Worm (Caenorhabditis elegans) whole organism, young adult: ENCODE data around the gene col-118.
A peak's percentile ranks its signal among the peaks of the same experiment; 100 is the strongest.

Experiments
- B0261.1 ChIP-seq: sonication (generic microtip); optimal IDR thresholded peaks from 2 replicates; lab custom pipeline; 2016; ENCODE audit warnings: mild to moderate bottlenecking, missing genetic modification characterization, moderate library complexity, missing compliant biosample characterization
- B0336.3 ChIP-seq: fragments of 200-800 bp; sonication (Bioruptor generic); IDR thresholded peaks from 2 replicates; pipeline ENCODE4 v1.3.6; 2022; ENCODE audit warnings: missing genetic modification characterization, missing compliant biosample characterization
- C17E4.6 ChIP-seq: fragments of 200-800 bp; sonication (Bioruptor generic); IDR thresholded peaks from 2 replicates; pipeline ENCODE4 v1.3.6; 2022; ENCODE audit warnings: missing genetic modification reagents, missing genetic modification characterization, missing compliant biosample characterization
- F10E7.11 ChIP-seq: sonication (generic microtip); optimal IDR thresholded peaks from 2 replicates; lab custom pipeline; 2017; ENCODE audit warnings: mild to moderate bottlenecking, missing genetic modification characterization, moderate library complexity, missing compliant biosample characterization
- F23B12.7 ChIP-seq: sonication (generic microtip); optimal IDR thresholded peaks from 2 replicates; lab custom pipeline; 2017; ENCODE audit warnings: missing genetic modification characterization, mild to moderate bottlenecking, missing compliant biosample characterization, antibody characterized with exemption, moderate library complexity; ENCODE audit not compliant: insufficient read depth
- F33H1.4 ChIP-seq: fragments of 200-800 bp; sonication (Bioruptor generic); IDR thresholded peaks from 2 replicates; pipeline ENCODE4 v1.3.6; 2022; ENCODE audit warnings: missing genetic modification reagents, missing genetic modification characterization, missing compliant biosample characterization
- F39B2.1 ChIP-seq: fragments of 200-800 bp; sonication (Bioruptor generic); IDR thresholded peaks from 2 replicates; pipeline ENCODE4 v1.3.6; 2022; ENCODE audit warnings: missing genetic modification reagents, missing genetic modification characterization, missing compliant biosample characterization
- F55B11.4 ChIP-seq: sonication (generic microtip); optimal IDR thresholded peaks from 2 replicates; lab custom pipeline; 2016; ENCODE audit warnings: missing compliant biosample characterization, missing genetic modification characterization, borderline replicate concordance; ENCODE audit not compliant: insufficient read depth
- F57C9.4 ChIP-seq: sonication (generic microtip); optimal IDR thresholded peaks from 2 replicates; lab custom pipeline; 2017; ENCODE audit warnings: mild to moderate bottlenecking, missing genetic modification characterization, missing compliant biosample characterization
- T07F8.4 ChIP-seq: sonication (generic microtip); optimal IDR thresholded peaks from 2 replicates; lab custom pipeline; 2016; ENCODE audit warnings: mild to moderate bottlenecking, missing genetic modification characterization, moderate library complexity, missing compliant biosample characterization
- Y53F4B.3 ChIP-seq: fragments of 200-800 bp; sonication (Bioruptor generic); IDR thresholded peaks from 2 replicates; pipeline ENCODE4 v1.3.6; 2022; ENCODE audit warnings: missing genetic modification reagents, missing genetic modification characterization, missing compliant biosample characterization
- Y53G8AR.9 ChIP-seq: fragments of 200-800 bp; sonication (Bioruptor generic); conservative IDR thresholded peaks from 2 replicates; pipeline ENCODE4 v1.3.6; 2022; ENCODE audit warnings: missing genetic modification reagents, missing genetic modification characterization, missing compliant biosample characterization
- Y79H2A.3 ChIP-seq: fragments of 200-800 bp; sonication (Bioruptor generic); conservative IDR thresholded peaks from 2 replicates; pipeline ENCODE4 v1.3.6; 2022; ENCODE audit warnings: missing genetic modification reagents, missing genetic modification characterization, missing compliant biosample characterization
- Y95B8A.8 ChIP-seq: fragments of 200-800 bp; sonication (Bioruptor generic); IDR thresholded peaks from 2 replicates; pipeline ENCODE4 v1.3.6; 2022; ENCODE audit warnings: missing genetic modification reagents, missing genetic modification characterization, missing compliant biosample characterization
- akir-1 ChIP-seq: fragments of 200-800 bp; sonication (Bioruptor generic); optimal IDR thresholded peaks from 2 replicates; lab custom pipeline; 2018; ENCODE audit warnings: mild to moderate bottlenecking, missing genetic modification characterization, moderate library complexity, missing compliant biosample characterization
- aptf-2 ChIP-seq: fragments of 200-800 bp; sonication (Bioruptor generic); conservative IDR thresholded peaks from 2 replicates; pipeline ENCODE4 v1.3.6; 2022; ENCODE audit warnings: missing genetic modification reagents, missing genetic modification characterization, missing compliant biosample characterization
- aptf-3 ChIP-seq: fragments of 200-800 bp; sonication (Bioruptor generic); IDR thresholded peaks from 2 replicates; pipeline ENCODE4 v1.3.6; 2022; ENCODE audit warnings: missing genetic modification characterization, missing compliant biosample characterization
- atf-7 ChIP-seq: sonication (generic microtip); optimal IDR thresholded peaks from 2 replicates; lab custom pipeline; 2017; ENCODE audit warnings: mild to moderate bottlenecking, missing genetic modification characterization, missing compliant biosample characterization
- athp-1 ChIP-seq: sonication (generic microtip); optimal IDR thresholded peaks from 2 replicates; lab custom pipeline; 2017; ENCODE audit warnings: mild to moderate bottlenecking, missing genetic modification characterization, missing compliant biosample characterization
- bed-2 ChIP-seq: fragments of 200-800 bp; sonication (Bioruptor generic); IDR thresholded peaks from 2 replicates; pipeline ENCODE4 v1.3.6; 2022; ENCODE audit warnings: missing genetic modification reagents, missing genetic modification characterization, missing compliant biosample characterization
- cebp-1 ChIP-seq, 2 experiments: fragments of 200-800 bp in 1 of 2; sonication (Bioruptor generic) in 1 of 2; sonication (generic microtip) in 1 of 2; IDR thresholded peaks in 1 of 2; optimal IDR thresholded peaks in 1 of 2; 2 replicates each; pipeline versions ENCODE4 v1.3.6 to Lab custom; 2017 to 2022; ENCODE audit warnings: missing compliant biosample characterization in 2 of 2, missing genetic modification characterization in 2 of 2, mild to moderate bottlenecking in 1 of 2, missing genetic modification reagents in 1 of 2, moderate library complexity in 1 of 2
- ceh-27 ChIP-seq: fragments of 200-800 bp; sonication (Bioruptor generic); optimal IDR thresholded peaks from 2 replicates; lab custom pipeline; 2018; ENCODE audit warnings: mild to moderate bottlenecking, missing genetic modification characterization, moderate library complexity, missing compliant biosample characterization
- die-1 ChIP-seq: sonication (generic microtip); optimal IDR thresholded peaks from 2 replicates; lab custom pipeline; 2016; ENCODE audit warnings: missing genotype, mild to moderate bottlenecking, missing genetic modification characterization, missing compliant biosample characterization
- egl-18 ChIP-seq: fragments of 200-800 bp; sonication (Bioruptor generic); IDR thresholded peaks from 2 replicates; pipeline ENCODE4 v1.3.6; 2022; ENCODE audit warnings: missing genetic modification reagents, missing genetic modification characterization, missing compliant biosample characterization
- ekl-4 ChIP-seq: fragments of 200-800 bp; sonication (Bioruptor generic); IDR thresholded peaks from 2 replicates; pipeline ENCODE4 v1.3.6; 2022; ENCODE audit warnings: missing genetic modification reagents, missing genetic modification characterization, missing compliant biosample characterization
- fkh-3 ChIP-seq: sonication (generic microtip); optimal IDR thresholded peaks from 2 replicates; lab custom pipeline; 2016; ENCODE audit warnings: mild to moderate bottlenecking, missing genetic modification characterization, missing compliant biosample characterization
- gei-17 ChIP-seq: fragments of 200-800 bp; sonication (Bioruptor generic); optimal IDR thresholded peaks from 2 replicates; lab custom pipeline; 2018; ENCODE audit warnings: mild to moderate bottlenecking, missing genetic modification characterization, missing compliant biosample characterization
- hlh-12 ChIP-seq: sonication (generic microtip); optimal IDR thresholded peaks from 2 replicates; lab custom pipeline; 2016; ENCODE audit warnings: missing genetic modification characterization, missing compliant biosample characterization
- hmg-1.2 ChIP-seq: fragments of 200-800 bp; sonication (Bioruptor generic); IDR thresholded peaks from 2 replicates; pipeline ENCODE4 v1.3.6; 2022; ENCODE audit warnings: missing genetic modification reagents, missing genetic modification characterization, missing compliant biosample characterization
- hmg-20 ChIP-seq: fragments of 200-800 bp; sonication (Bioruptor generic); IDR thresholded peaks from 2 replicates; pipeline ENCODE4 v1.3.6; 2022; ENCODE audit warnings: missing genetic modification reagents, missing genetic modification characterization, missing compliant biosample characterization
- hsf-1 ChIP-seq: fragments of 200-800 bp; sonication (Bioruptor generic); IDR thresholded peaks from 2 replicates; pipeline ENCODE4 v1.3.6; 2022; ENCODE audit warnings: missing genetic modification reagents, missing genetic modification characterization, missing compliant biosample characterization
- lag-1 ChIP-seq: fragments of 200-800 bp; sonication (Bioruptor generic); IDR thresholded peaks from 2 replicates; pipeline ENCODE4 v1.3.6; 2022; ENCODE audit warnings: missing genetic modification reagents, missing genetic modification characterization, missing compliant biosample characterization
- lin-26 ChIP-seq: fragments of 200-800 bp; sonication (Bioruptor generic); IDR thresholded peaks from 2 replicates; pipeline ENCODE4 v1.3.6; 2022; ENCODE audit warnings: missing genetic modification reagents, missing genetic modification characterization, missing compliant biosample characterization
- lsy-27 ChIP-seq: sonication (generic microtip); optimal IDR thresholded peaks from 2 replicates; lab custom pipeline; 2017; ENCODE audit warnings: missing genetic modification characterization, mild to moderate bottlenecking, missing compliant biosample characterization, antibody characterized with exemption, missing genotype, borderline replicate concordance; ENCODE audit not compliant: insufficient read depth
- madf-10 ChIP-seq: sonication (generic microtip); optimal IDR thresholded peaks from 2 replicates; lab custom pipeline; 2016; ENCODE audit warnings: mild to moderate bottlenecking, missing genetic modification characterization, missing compliant biosample characterization
- madf-3 ChIP-seq: fragments of 200-800 bp; sonication (Bioruptor generic); IDR thresholded peaks from 2 replicates; pipeline ENCODE4 v1.3.6; 2022; ENCODE audit warnings: missing genetic modification reagents, missing genetic modification characterization, missing compliant biosample characterization
- madf-6 ChIP-seq: fragments of 200-800 bp; sonication (Bioruptor generic); IDR thresholded peaks from 2 replicates; pipeline ENCODE4 v1.3.6; 2022; ENCODE audit warnings: missing genetic modification reagents, missing genetic modification characterization, missing compliant biosample characterization
- mcd-1 ChIP-seq: fragments of 200-800 bp; sonication (Bioruptor generic); IDR thresholded peaks from 2 replicates; pipeline ENCODE4 v1.3.6; 2022; ENCODE audit warnings: missing genetic modification reagents, missing genetic modification characterization, missing compliant biosample characterization
- mxl-1 ChIP-seq: sonication (generic microtip); optimal IDR thresholded peaks from 2 replicates; lab custom pipeline; 2016; ENCODE audit warnings: missing genetic modification characterization, missing compliant biosample characterization
- nfyb-1 ChIP-seq: fragments of 200-800 bp; sonication (Bioruptor generic); IDR thresholded peaks from 2 replicates; pipeline ENCODE4 v1.3.6; 2022; ENCODE audit warnings: missing genetic modification reagents, missing genetic modification characterization, missing compliant biosample characterization
- nhr-80 ChIP-seq: sonication (generic microtip); optimal IDR thresholded peaks from 2 replicates; lab custom pipeline; 2016; ENCODE audit warnings: missing genetic modification characterization, missing compliant biosample characterization
- pha-4 ChIP-seq: fragments of 150-350 bp; sonication (generic microtip); optimal IDR thresholded peaks from 2 replicates; lab custom pipeline; 2014; ENCODE audit warnings: missing biosample characterization, missing genetic modification reagents, missing genetic modification characterization
- rpc-1 ChIP-seq, 2 experiments: fragments of 150-350 bp in 1 of 2; sonication (generic microtip) in 1 of 2; optimal IDR thresholded peaks; 2 replicates each; lab custom pipeline; 2014 to 2018; ENCODE audit warnings: missing biosample characterization in 1 of 2, missing genetic modification characterization in 1 of 2, missing genetic modification reagents in 1 of 2, missing genotype in 1 of 2
- tbp1 ChIP-seq: fragments of 200-800 bp; sonication (Bioruptor generic); optimal IDR thresholded peaks from 2 replicates; lab custom pipeline; 2018; ENCODE audit warnings: mild to moderate bottlenecking, missing genetic modification characterization, missing compliant biosample characterization
- ztf-25 ChIP-seq: fragments of 200-800 bp; sonication (Bioruptor generic); IDR thresholded peaks from 2 replicates; pipeline ENCODE4 v1.3.6; 2022; ENCODE audit warnings: missing genetic modification reagents, missing genetic modification characterization, missing compliant biosample characterization

Gene col-118

ce11 chrIV:8891131-8891530, 43.1 kb downstream of the col-118 start, which contains the start of gene spr-2 (continued):
- TF ChIP-seq hlh-12 (tag; lab: Kevin White, UChicago) (no peak), ceh-27 (peak; percentile 44), madf-3 (GFP tag; lab: Robert Waterston, UW) (no peak), atf-7 (tag; lab: Kevin White, UChicago) (peak; percentile 14), Y53F4B.3 (no peak), ztf-25 (GFP tag; lab: Robert Waterston, UW) (no peak), Y95B8A.8 (0 out of 2 replicates have a peak, but pooled peaks have one; percentile 47), lag-1 (GFP tag; lab: Robert Waterston, UW) (no peak), fkh-3 (tag; lab: Kevin White, UChicago) (no peak), F10E7.11 (tag; lab: Kevin White, UChicago) (no peak), pha-4 (tag; lab: Kevin White, UChicago) (no peak), B0336.3 (GFP tag; lab: Robert Waterston, UW) (peak; percentile 49), tbp1 (no peak), hsf-1 (GFP tag; lab: Robert Waterston, UW) (no peak), gei-17 (GFP tag; lab: Kevin White, UChicago) (no peak), T07F8.4 (no peak), lsy-27 (tag; lab: Kevin White, UChicago) (no peak), Y79H2A.3 (GFP tag; lab: Robert Waterston, UW) (no peak), aptf-3 (GFP tag; lab: Robert Waterston, UW) (0 out of 2 replicates have a peak, but pooled peaks have one; percentile 53), Y53G8AR.9 (GFP tag; lab: Robert Waterston, UW) (no peak), egl-18 (no peak), mxl-1 (tag; lab: Kevin White, UChicago) (no peak), aptf-2 (GFP tag; lab: Robert Waterston, UW) (no peak), nfyb-1 (GFP tag; lab: Robert Waterston, UW) (peak; percentile 54; the same call in 1 of the 2 replicates), die-1 (no peak), F55B11.4 (tag; lab: Kevin White, UChicago) (no peak), bed-2 (GFP tag; lab: Robert Waterston, UW) (no peak), hmg-20 (no peak), B0261.1 (tag; lab: Kevin White, UChicago) (no peak)
- TF ChIP-seq, all 124 proteins: peak for 32

ce11 chrIV:8892558-8892957, 44.5 kb downstream of the col-118 start, which contains the start of gene C27B7.2:
Gene C27B7.2, plus strand, starts transcription at chrIV:8892858.
- TF ChIP-seq akir-1 (GFP tag; lab: Kevin White, UChicago) (no peak), C17E4.6 (GFP tag; lab: Robert Waterston, UW) (no peak), Y95B8A.8 (0 out of 2 replicates have a peak, but pooled peaks have one; percentile 21), F57C9.4 (tag; lab: Kevin White, UChicago) (no peak), madf-6 (GFP tag; lab: Robert Waterston, UW) (peak; percentile 29; the same call in 1 of the 2 replicates), lin-26 (GFP tag; lab: Robert Waterston, UW) (0 out of 2 replicates have a peak, but pooled peaks have one; percentile 9)

ce11 chrIV:8893746-8894145, 45.7 kb downstream of the col-118 start, which contains the start of gene rad-54.L2:
Gene rad-54.L2, plus strand, starts transcription at chrIV:8894077.
- peak; percentile 91 for TF ChIP-seq pha-4 (tag; lab: Kevin White, UChicago)
- TF ChIP-seq F23B12.7 (tag; lab: Kevin White, UChicago): peak; percentile 50
- TF ChIP-seq atf-7 (tag; lab: Kevin White, UChicago): no peak
- TF ChIP-seq cebp-1 (GFP tag; IDR thresholded peaks at IDR 0.05; lab: Robert Waterston, UW): peak; percentile 94
- TF ChIP-seq cebp-1 (tag; optimal IDR thresholded peaks at IDR 0.05; lab: Kevin White, UChicago): peak; percentile 97
- peak; percentile 59; the same call in 1 of the 2 replicates for TF ChIP-seq nfyb-1 (GFP tag; lab: Robert Waterston, UW)
- TF ChIP-seq hmg-1.2 (GFP tag; lab: Robert Waterston, UW): peak; percentile 69; the same call in 1 of the 2 replicates
- TF ChIP-seq rpc-1 (optimal IDR thresholded peaks at IDR 0.05; lab: Kevin White, UChicago): peak; percentile 15
- TF ChIP-seq rpc-1 (tag; optimal IDR thresholded peaks at IDR 0.05; lab: Kevin White, UChicago): no peak
- TF ChIP-seq Y53G8AR.9 (GFP tag; lab: Robert Waterston, UW): 0 out of 2 replicates have a peak, but pooled peaks have one; percentile 15
- TF ChIP-seq nhr-80: peak; percentile 56
- peak; percentile 33; the same call in 1 of the 2 replicates for TF ChIP-seq F33H1.4 (GFP tag; lab: Robert Waterston, UW)
- TF ChIP-seq ekl-4: peak; percentile 68; the same call in 1 of the 2 replicates
- TF ChIP-seq mcd-1 (GFP tag; lab: Robert Waterston, UW): peak; percentile 77
- TF ChIP-seq athp-1 (tag; lab: Kevin White, UChicago): peak; percentile 12
- peak; percentile 45 for TF ChIP-seq madf-10 (tag; lab: Kevin White, UChicago)
- TF ChIP-seq F39B2.1 (GFP tag; lab: Robert Waterston, UW): 0 out of 2 replicates have a peak, but pooled peaks have one; percentile 26
